Worm (Caenorhabditis elegans): ENCODE results near the gene glb-3.

glb-3 gene

DNA sequence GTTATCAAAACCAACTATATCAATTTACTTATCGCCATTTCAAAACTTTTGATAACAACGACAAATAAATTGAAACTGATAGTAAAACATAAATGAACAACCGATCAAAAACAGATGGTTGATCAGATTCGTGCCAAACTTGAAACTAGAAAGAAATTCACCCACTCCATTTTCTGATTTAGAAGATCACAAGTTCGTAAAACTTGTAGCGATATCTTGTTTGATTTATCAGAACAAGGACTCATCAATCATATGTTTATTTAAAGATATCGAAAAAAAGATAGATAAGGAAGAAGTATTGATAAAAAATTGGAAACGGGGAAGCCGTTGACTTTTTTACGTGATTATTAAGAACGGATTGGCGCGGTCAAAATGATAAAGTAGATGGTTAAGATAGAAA is 47.3 kb upstream of the glb-3 start (continued):
- TF ChIP-seq nhr-76 (tag; optimal IDR thresholded peaks at IDR 0.05) (no peak), nhr-11 (tag; optimal IDR thresholded peaks at IDR 0.05) (no peak), lin-39 (tag; optimal IDR thresholded peaks at IDR 0.05) (no peak), dmd-8 (GFP tag; IDR thresholded peaks at IDR 0.05) (no peak), dmd-6 (GFP tag; IDR thresholded peaks at IDR 0.05) (peak; percentile 58)

- TF ChIP-seq gei-8 (GFP tag; optimal IDR thresholded peaks at IDR 0.05) (no peak), mep-1 (tag; optimal IDR thresholded peaks at IDR 0.05) (no peak), vab-7 (GFP tag; IDR thresholded peaks at IDR 0.05) (no peak), dmd-6 (GFP tag; IDR thresholded peaks at IDR 0.05) (no peak), dmd-8 (GFP tag; IDR thresholded peaks at IDR 0.05) (no peak), nhr-102 (tag; optimal IDR thresholded peaks at IDR 0.05) (no peak), ceh-82 (tag; optimal IDR thresholded peaks at IDR 0.05) (no peak)
These were observed 46.8 kb upstream of the glb-3 start, which contains the start of gene Y42A5A.1 for ce11 chrV:11087519-11087998. Gene Y42A5A.1 (plus strand): TSS chrV:11087948.

- no peak for TF ChIP-seq ceh-28 (tag; optimal IDR thresholded peaks at IDR 0.05)
- peak; percentile 71 for TF ChIP-seq aha-1 (tag)
These were observed 41.0 kb upstream of the glb-3 start, which contains the start of gene lact-8 for ce11 chrV:11093163-11094091. Gene lact-8 (minus strand): TSS chrV:11093607.

- no peak for TF ChIP-seq skn-1 (tag; optimal IDR thresholded peaks at IDR 0.05)
- TF ChIP-seq dmd-6 (GFP tag; IDR thresholded peaks at IDR 0.05), result peak; percentile 60
- peak; percentile 83 for TF ChIP-seq mxl-2 (GFP tag; conservative IDR thresholded peaks at IDR 0.05)
- TF ChIP-seq F37D6.2 (tag; optimal IDR thresholded peaks at IDR 0.05), result no peak
- peak; percentile 73 for TF ChIP-seq mxl-3 (GFP tag; optimal IDR thresholded peaks at IDR 0.05)
- TF ChIP-seq snpc-4 (tag; optimal IDR thresholded peaks at IDR 0.05), result no peak
- TF ChIP-seq dve-1 (tag; optimal IDR thresholded peaks at IDR 0.05; ENCODE audit: insufficient read depth), result peak; percentile 18
- TF ChIP-seq ztf-7 (tag; optimal IDR thresholded peaks at IDR 0.05), result no peak
- TF ChIP-seq nhr-6 (tag; optimal IDR thresholded peaks at IDR 0.05), result peak; percentile 26
- no peak for TF ChIP-seq dpl-1 (GFP tag; optimal IDR thresholded peaks at IDR 0.05)
- no peak for TF ChIP-seq T20F7.1 (GFP tag; optimal IDR thresholded peaks at IDR 0.05)
- no peak for TF ChIP-seq ceh-62 (tag; optimal IDR thresholded peaks at IDR 0.05)
- TF ChIP-seq nhr-25 (tag; optimal IDR thresholded peaks at IDR 0.05; ENCODE audit: borderline replicate concordance, insufficient read depth), result no peak
- no peak for TF ChIP-seq lin-15B (tag; optimal IDR thresholded peaks at IDR 0.05)
- peak; percentile 70 for TF ChIP-seq nhr-48 (tag; optimal IDR thresholded peaks at IDR 0.05)
- no peak for TF ChIP-seq lin-38 (GFP tag; IDR thresholded peaks at IDR 0.05)
- no peak for TF ChIP-seq tra-1 (GFP tag; IDR thresholded peaks at IDR 0.05)
- no peak for TF ChIP-seq nhr-102 (tag; optimal IDR thresholded peaks at IDR 0.05)
- TF ChIP-seq dmd-8 (GFP tag; IDR thresholded peaks at IDR 0.05), result no peak
- no peak for TF ChIP-seq unc-39 (tag; optimal IDR thresholded peaks at IDR 0.05)
- TF ChIP-seq gei-8 (GFP tag; optimal IDR thresholded peaks at IDR 0.05), result no peak
- TF ChIP-seq R02D3.7 (tag; optimal IDR thresholded peaks at IDR 0.05), result no peak
- TF ChIP-seq hlh-11 (tag; optimal IDR thresholded peaks at IDR 0.05), result peak; percentile 34
- TF ChIP-seq hlh-30 (tag; optimal IDR thresholded peaks at IDR 0.05; ENCODE audit: insufficient read depth), result peak; percentile 77
- no peak for TF ChIP-seq vab-7 (GFP tag; IDR thresholded peaks at IDR 0.05)
- TF ChIP-seq lsy-2 (tag; optimal IDR thresholded peaks at IDR 0.05), result no peak
- 0 out of 2 replicates have a peak, but pooled peaks have one; percentile 26 for TF ChIP-seq T26A8.4 (GFP tag; IDR thresholded peaks at IDR 0.05)
- TF ChIP-seq ZK337.2 (GFP tag; IDR thresholded peaks at IDR 0.05), result no peak
- TF ChIP-seq Y5F2A.4 (GFP tag; optimal IDR thresholded peaks at IDR 0.05), result no peak
- peak; percentile 32; the same call in 1 of the 2 replicates for TF ChIP-seq ceh-20 (GFP tag; IDR thresholded peaks at IDR 0.05)
- TF ChIP-seq set-16 (GFP tag; IDR thresholded peaks at IDR 0.05), result no peak
- TF ChIP-seq nhr-77 (tag; optimal IDR thresholded peaks at IDR 0.05), result no peak
- no peak for TF ChIP-seq ceh-32 (tag; optimal IDR thresholded peaks at IDR 0.05; ENCODE audit: poor library complexity)
- no peak for TF ChIP-seq nhr-76 (tag; optimal IDR thresholded peaks at IDR 0.05)
- peak in 1 of 2 experiments; percentile 73 for TF ChIP-seq unc-62 (GFP tag; optimal IDR thresholded peaks at IDR 0.05 in 1 of 2)
- no peak for TF ChIP-seq unc-62 (tag; optimal IDR thresholded peaks at IDR 0.05)
- TF ChIP-seq mdl-1 (tag; optimal IDR thresholded peaks at IDR 0.05), result peak in 1 of 2 experiments; percentile 26
These were observed 39.7 kb upstream of the glb-3 start for ce11 chrV:11094698-11095097.

Data from whole organism, L4 larva.